Fruit fly (Drosophila melanogaster) whole organism, adult: Measurements from ENCODE around the gene CG2104.
A peak's percentile ranks its signal among the peaks of the same experiment; 100 is the strongest.

ENCODE experiments used
- CG14711 ChIP-seq: fragments of 200-800 bp; sonication (Bioruptor generic); optimal IDR thresholded peaks from 2 replicates; lab custom pipeline; 2018; ENCODE audit warnings: missing biosample characterization, mild to moderate bottlenecking, missing genetic modification characterization, moderate library complexity
- CG1620 ChIP-seq: fragments of 200-800 bp; sonication (Bioruptor generic); optimal IDR thresholded peaks from 2 replicates; lab custom pipeline; 2016; ENCODE audit warnings: missing biosample characterization, missing genetic modification characterization
- CG5204 ChIP-seq: fragments of 200-800 bp; sonication (Bioruptor generic); optimal IDR thresholded peaks from 2 replicates; lab custom pipeline; 2016; ENCODE audit warnings: missing biosample characterization, missing genetic modification characterization
- CG7045 ChIP-seq: fragments of 200-800 bp; sonication (Bioruptor generic); optimal IDR thresholded peaks from 2 replicates; lab custom pipeline; 2017; ENCODE audit warnings: missing biosample characterization, mild to moderate bottlenecking, missing genetic modification characterization
- CG7101 ChIP-seq: fragments of 200-800 bp; sonication (Bioruptor generic); optimal IDR thresholded peaks from 2 replicates; lab custom pipeline; 2018; ENCODE audit warnings: missing biosample characterization, mild to moderate bottlenecking, missing genetic modification characterization, moderate library complexity
- bab1 ChIP-seq: fragments of 200-800 bp; sonication (Bioruptor generic); optimal IDR thresholded peaks from 3 replicates; lab custom pipeline; 2019; ENCODE audit warnings: missing biosample characterization, mild to moderate bottlenecking, missing genetic modification characterization, moderate library complexity
- kay ChIP-seq: fragments of 200-800 bp; sonication (Bioruptor generic); peaks from one replicate; lab custom pipeline; 2016; ENCODE audit warnings: missing biosample characterization, missing genetic modification characterization, borderline replicate concordance
- pad ChIP-seq: fragments of 200-800 bp; sonication (Bioruptor generic); optimal IDR thresholded peaks from 3 replicates; lab custom pipeline; 2017; ENCODE audit warnings: missing biosample characterization, missing genetic modification characterization, mild to moderate bottlenecking, moderate library complexity, missing genetic modification reagents
- tj ChIP-seq: fragments of 200-800 bp; sonication (Bioruptor generic); optimal IDR thresholded peaks from 3 replicates; lab custom pipeline; 2017; ENCODE audit warnings: missing biosample characterization, mild to moderate bottlenecking, missing genetic modification characterization, moderate library complexity

DNA sequence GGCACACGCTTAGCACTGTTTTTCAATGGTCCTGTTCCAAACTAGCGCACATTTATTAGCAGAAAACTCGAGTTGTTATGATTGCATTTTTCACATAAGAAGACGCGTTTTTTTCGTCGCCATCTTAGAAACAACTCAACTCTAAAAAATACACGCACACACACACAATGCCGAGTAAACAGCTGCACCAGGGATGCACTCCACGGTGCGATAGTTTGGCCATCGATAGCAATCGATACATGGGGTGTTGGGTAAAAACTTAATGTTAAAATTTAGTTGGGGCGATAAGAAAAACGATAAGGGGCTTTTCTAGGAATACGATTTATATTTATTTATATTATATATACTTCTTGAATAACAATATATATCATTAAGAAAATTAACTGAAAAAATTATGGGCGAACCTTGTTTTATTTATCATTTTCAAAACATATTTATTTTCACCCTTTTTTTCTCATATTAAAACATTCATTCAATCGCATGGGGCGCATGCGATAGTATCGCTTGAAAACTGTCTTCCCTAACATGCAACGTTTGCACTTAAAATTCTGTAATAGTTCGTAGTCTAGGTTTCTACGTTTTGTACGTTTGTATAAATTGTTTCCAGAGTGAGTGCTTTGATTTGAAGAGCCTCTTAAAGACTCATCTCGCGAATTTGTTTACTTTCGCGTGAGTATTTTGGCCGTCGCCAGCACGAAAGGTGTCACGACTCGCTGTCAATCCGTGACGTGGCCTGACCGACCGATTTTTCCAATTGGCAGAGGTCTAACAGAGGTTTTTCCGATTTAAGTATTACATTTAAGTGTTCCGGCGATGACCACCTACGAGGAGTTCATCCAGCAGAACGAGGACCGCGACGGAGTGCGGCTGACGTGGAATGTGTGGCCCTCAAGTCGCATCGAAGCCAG is 44.3 kb downstream of the CG2104 start, which contains the start of the genes MTA1-like and Sec23:
- TF ChIP-seq CG14711, result peak; percentile 60
- no peak for TF ChIP-seq CG5204 (GFP tag; lab: Kevin White, UChicago)
- TF ChIP-seq pad (GFP tag; lab: Kevin White, UChicago), result peak; percentile 56
- TF ChIP-seq CG1620 (GFP tag; lab: Kevin White, UChicago), result peak; percentile 72
- TF ChIP-seq bab1, result peak; percentile 42
- peak; percentile 75 for TF ChIP-seq CG7101 (tag; lab: Kevin White, UChicago)
- TF ChIP-seq kay (GFP tag; lab: Kevin White, UChicago), result no peak
- peak; percentile 29 for TF ChIP-seq CG7045
- peak; percentile 96 for TF ChIP-seq tj (GFP tag; lab: Kevin White, UChicago)
